Fruit fly (Drosophila melanogaster): ENCODE data around the gene CG7091.
A peak's percentile ranks its signal among the peaks of the same experiment; 100 is the strongest.

Gene CG7091

dm6 chr3R:12982167-12982981, 4.6 kb downstream of the CG7091 start:
- peak; percentile 54 for TF ChIP-seq CG17801 (GFP tag; optimal IDR thresholded peaks at IDR 0.05; ENCODE audit: partially characterized antibody)

- TF ChIP-seq CG17801 (GFP tag; optimal IDR thresholded peaks at IDR 0.05; ENCODE audit: partially characterized antibody), result no peak
These were observed 5.3 kb downstream of the CG7091 start for dm6 chr3R:12982982-12983633.

- peak; percentile 48 for TF ChIP-seq CG17801 (GFP tag; optimal IDR thresholded peaks at IDR 0.05; ENCODE audit: partially characterized antibody)
These were observed 8.2 kb downstream of the CG7091 start, which contains the start of gene CG31342 for dm6 chr3R:12985828-12986530. Gene CG31342 (plus strand): TSS chr3R:12986041.

dm6 chr3R:12988411-12988810, 10.6 kb downstream of the CG7091 start, which contains the start of gene CG14383:
Gene CG14383 (minus strand): TSS chr3R:12988511.
- no peak for TF ChIP-seq CG17801 (GFP tag; optimal IDR thresholded peaks at IDR 0.05; ENCODE audit: partially characterized antibody)

dm6 chr3R:12993018-12993417, 15.2 kb downstream of the CG7091 start, which contains the start of gene yellow-f:
Gene yellow-f (minus strand): TSS chr3R:12993201.
- no peak for TF ChIP-seq CG17801 (GFP tag; optimal IDR thresholded peaks at IDR 0.05; ENCODE audit: partially characterized antibody)

- no peak for TF ChIP-seq CG17801 (GFP tag; optimal IDR thresholded peaks at IDR 0.05; ENCODE audit: partially characterized antibody)
These were observed 17.2 kb downstream of the CG7091 start, which contains the start of gene yellow-f2 for dm6 chr3R:12995047-12995446. Gene yellow-f2 (minus strand): TSS chr3R:12995147.

dm6 chr3R:12995522-12995921, 17.7 kb downstream of the CG7091 start, which contains the start of gene CG7488:
Gene CG7488 (plus strand): TSS chr3R:12995620.
- TF ChIP-seq CG17801 (GFP tag; optimal IDR thresholded peaks at IDR 0.05; ENCODE audit: partially characterized antibody), result peak; percentile 12

dm6 chr3R:12997550-12998233, 19.9 kb downstream of the CG7091 start, which contains the start of the genes CG17327, CG44194 and CG7518:
Gene CG17327 (minus strand): TSS chr3R:12997726.
Gene CG44194 (minus strand): TSS chr3R:12997726.
Gene CG7518 (plus strand): TSS chr3R:12998089.
- TF ChIP-seq CG17801 (GFP tag; optimal IDR thresholded peaks at IDR 0.05; ENCODE audit: partially characterized antibody), result no peak

- peak; percentile 17 for TF ChIP-seq CG17801 (GFP tag; optimal IDR thresholded peaks at IDR 0.05; ENCODE audit: partially characterized antibody)
These were observed 20.4 kb downstream of the CG7091 start for dm6 chr3R:12998234-12998591.

- no peak for TF ChIP-seq CG17801 (GFP tag; optimal IDR thresholded peaks at IDR 0.05; ENCODE audit: partially characterized antibody)
These were observed 31.8 kb downstream of the CG7091 start, which contains the start of gene CG11656 for dm6 chr3R:13009595-13009994. Gene CG11656 (plus strand): TSS chr3R:13009895.

- peak; percentile 14 for TF ChIP-seq CG17801 (GFP tag; optimal IDR thresholded peaks at IDR 0.05; ENCODE audit: partially characterized antibody)
These were observed 33.3 kb downstream of the CG7091 start, which contains the start of gene CG8031 for dm6 chr3R:13010905-13011620. Gene CG8031 (minus strand): TSS chr3R:13011310.

dm6 chr3R:13011621-13011963, 33.8 kb downstream of the CG7091 start, which contains the start of gene CtBP:
Gene CtBP (plus strand): TSS chr3R:13011649.
- no peak for TF ChIP-seq CG17801 (GFP tag; optimal IDR thresholded peaks at IDR 0.05; ENCODE audit: partially characterized antibody)

- peak; percentile 39 for TF ChIP-seq CG17801 (GFP tag; optimal IDR thresholded peaks at IDR 0.05; ENCODE audit: partially characterized antibody)
These were observed 34.6 kb downstream of the CG7091 start for dm6 chr3R:13012351-13012750.

dm6 chr3R:13012990-13013389, 35.2 kb downstream of the CG7091 start:
- TF ChIP-seq CG17801 (GFP tag; optimal IDR thresholded peaks at IDR 0.05; ENCODE audit: partially characterized antibody), result no peak
